Worm (Caenorhabditis elegans): ENCODE data around the gene gcn-1.

DNA sequence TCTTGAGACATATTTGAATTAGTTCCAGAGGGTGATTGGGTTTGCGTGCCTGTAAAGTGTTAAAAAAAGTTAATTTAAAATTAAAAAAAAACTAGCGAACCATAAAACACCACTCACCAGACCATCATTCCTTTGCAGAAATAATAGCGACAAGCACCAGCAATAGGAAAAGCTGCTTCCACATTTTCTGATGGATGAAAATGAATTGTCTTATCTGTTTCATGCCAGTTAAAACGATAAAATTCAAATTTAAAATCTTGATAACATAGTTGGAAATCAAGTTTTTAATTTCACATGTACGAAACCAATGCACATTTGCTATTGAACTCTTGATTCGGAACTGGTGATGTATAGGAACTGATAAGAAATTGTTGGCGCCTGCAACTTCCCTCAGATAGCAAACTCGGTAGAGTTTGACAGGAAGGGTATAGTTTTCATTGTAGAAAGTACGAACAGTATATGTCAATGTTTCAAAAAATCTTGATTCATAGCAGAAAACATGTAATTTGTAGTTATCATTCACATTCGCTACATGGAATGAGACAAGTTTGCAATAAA is 87.9 kb downstream of the gcn-1 start, which contains the start of gene C39B5.10:
- TF ChIP-seq pag-3 (tag; optimal IDR thresholded peaks at IDR 0.05; ENCODE audit: borderline replicate concordance, insufficient read depth), result no peak
- TF ChIP-seq fos-1 (tag; optimal IDR thresholded peaks at IDR 0.05), result no peak
- TF ChIP-seq dpl-1 (GFP tag; optimal IDR thresholded peaks at IDR 0.05), result no peak
- no peak for TF ChIP-seq mdl-1 (tag; optimal IDR thresholded peaks at IDR 0.05)
